Fruit fly (Drosophila melanogaster): ENCODE results near the gene crn.

The crn gene

dm6 chrX:2203766-2204165, 46.0 kb downstream of the crn start, which contains the start of gene FarO:
Gene FarO (minus strand): TSS chrX:2203866.
- no peak for TF ChIP-seq CG10348 (GFP tag; IDR thresholded peaks at IDR 0.05)
- TF ChIP-seq CG14655 (GFP tag; optimal IDR thresholded peaks at IDR 0.05), result no peak
- no peak for TF ChIP-seq CG9948 (tag; optimal IDR thresholded peaks at IDR 0.05)
- TF ChIP-seq Pif1B (GFP tag; optimal IDR thresholded peaks at IDR 0.05), result no peak

dm6 chrX:2199303-2199702, 50.5 kb downstream of the crn start:
- TF ChIP-seq CG4496 (GFP tag; IDR thresholded peaks at IDR 0.05), result no peak
- TF ChIP-seq Pif1A (GFP tag; optimal IDR thresholded peaks at IDR 0.05), result no peak
- TF ChIP-seq gl (tag; optimal IDR thresholded peaks at IDR 0.05), result no peak
- no peak for TF ChIP-seq CG17806 (tag; optimal IDR thresholded peaks at IDR 0.05)
- TF ChIP-seq D1 (tag; optimal IDR thresholded peaks at IDR 0.05), result no peak
- no peak for TF ChIP-seq fd96Ca (GFP tag; IDR thresholded peaks at IDR 0.05)
- TF ChIP-seq rn (GFP tag; IDR thresholded peaks at IDR 0.05), result no peak
- no peak for TF ChIP-seq CG9948 (tag; optimal IDR thresholded peaks at IDR 0.05)
- TF ChIP-seq CG15710 (tag; optimal IDR thresholded peaks at IDR 0.05), result no peak
- TF ChIP-seq CG8301 (tag; optimal IDR thresholded peaks at IDR 0.05), result no peak
- no peak for TF ChIP-seq Ets98B (GFP tag; IDR thresholded peaks at IDR 0.05)
- TF ChIP-seq Snoo (tag; optimal IDR thresholded peaks at IDR 0.05), result no peak
- TF ChIP-seq EcR (GFP tag; optimal IDR thresholded peaks at IDR 0.05), result no peak
- no peak for TF ChIP-seq CG10348 (GFP tag; IDR thresholded peaks at IDR 0.05)
- TF ChIP-seq CG14655 (GFP tag; optimal IDR thresholded peaks at IDR 0.05), result no peak
- no peak for TF ChIP-seq CG13204 (GFP tag; optimal IDR thresholded peaks at IDR 0.05)
- TF ChIP-seq CG8159 (tag; optimal IDR thresholded peaks at IDR 0.05), result no peak
- no peak for TF ChIP-seq Pif1B (GFP tag; optimal IDR thresholded peaks at IDR 0.05)
- no peak for TF ChIP-seq CG12605 (GFP tag; IDR thresholded peaks at IDR 0.05)

dm6 chrX:2198272-2198571, 51.6 kb downstream of the crn start:
- TF ChIP-seq fd96Ca (GFP tag; IDR thresholded peaks at IDR 0.05) (no peak), rn (GFP tag; IDR thresholded peaks at IDR 0.05) (no peak), CG4496 (GFP tag; IDR thresholded peaks at IDR 0.05) (no peak), CG13204 (GFP tag; optimal IDR thresholded peaks at IDR 0.05) (no peak), Ets98B (GFP tag; IDR thresholded peaks at IDR 0.05) (no peak)
